Fruit fly (Drosophila melanogaster) Kc167 (cell line): ENCODE data around the gene Ulp1.

Source experiments
- Sin3A ChIP-seq: fragments of >200 bp; optimal IDR thresholded peaks from 2 replicates; lab custom pipeline; 2018; ENCODE audit warnings: missing external identifiers
- h ChIP-seq: fragments of >200 bp; optimal IDR thresholded peaks from 3 replicates; lab custom pipeline; 2018; ENCODE audit warnings: missing external identifiers
- insv ChIP-seq: fragments of >200 bp; optimal IDR thresholded peaks from 3 replicates; lab custom pipeline; 2018; ENCODE audit warnings: missing external identifiers
- psq ChIP-seq: fragments of >200 bp; optimal IDR thresholded peaks from 2 replicates; lab custom pipeline; 2017; ENCODE audit warnings: missing external identifiers

DNA sequence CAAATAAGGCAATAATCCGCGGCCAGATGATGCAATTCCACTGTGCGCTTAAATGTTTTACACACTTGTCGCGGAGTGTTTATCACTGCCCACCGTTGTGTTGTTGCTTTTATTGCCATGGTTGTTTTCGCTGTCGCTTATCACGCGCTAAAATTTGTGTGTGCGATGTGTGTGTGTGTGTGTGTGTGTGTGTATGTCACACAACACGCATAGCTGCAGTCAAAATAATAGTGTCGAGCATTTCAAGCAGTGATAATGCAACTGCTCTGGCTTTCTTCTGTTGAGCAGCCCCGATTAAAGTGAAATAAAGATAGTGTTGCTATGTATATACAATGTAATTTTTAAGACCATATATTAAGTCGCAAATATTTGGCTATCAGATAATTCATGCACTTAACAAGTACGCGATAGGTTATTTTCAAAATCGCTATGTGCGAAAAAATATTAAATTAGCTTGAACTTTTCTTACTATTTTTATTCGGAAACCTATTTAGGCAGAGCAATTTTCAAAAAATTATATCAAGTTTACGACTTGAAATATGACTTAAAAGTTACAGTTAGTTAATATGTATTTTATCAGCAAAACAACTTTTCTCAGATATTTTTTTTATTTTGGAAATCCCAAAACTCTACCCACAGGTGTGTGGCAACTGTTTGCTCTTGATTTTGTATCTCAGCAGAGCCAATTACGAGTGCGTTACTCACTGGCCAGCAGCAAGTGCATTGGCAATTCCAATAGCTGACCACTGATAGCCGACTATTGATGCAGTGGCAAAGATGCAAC, 41.6 kb downstream of the Ulp1 start:
- TF ChIP-seq psq (lab: Kevin White, UChicago): no peak
- no peak for TF ChIP-seq h (lab: Kevin White, UChicago)
- TF ChIP-seq insv: no peak
- TF ChIP-seq Sin3A (lab: Kevin White, UChicago): no peak
